Worm (Caenorhabditis elegans) whole organism, L4 larva: Measurements from ENCODE around the gene W03C9.2.

Experiments
- aha-1 ChIP-seq: fragments of 150-350 bp; peaks from one replicate; lab custom pipeline; 2014; ENCODE audit warnings: missing biosample characterization, missing genetic modification characterization
- daf-8 ChIP-seq: fragments of 200-800 bp; sonication (Bioruptor generic); IDR thresholded peaks from 2 replicates; pipeline ENCODE4 v1.3.6; 2022; ENCODE audit warnings: missing genetic modification characterization, missing compliant biosample characterization
- dpl-1 ChIP-seq: fragments of 150-350 bp; optimal IDR thresholded peaks from 2 replicates; lab custom pipeline; 2014; ENCODE audit warnings: missing biosample characterization, missing genetic modification reagents, missing genetic modification characterization
- duxl-1 ChIP-seq: sonication (generic microtip); optimal IDR thresholded peaks from 2 replicates; lab custom pipeline; 2016; ENCODE audit warnings: mild to moderate bottlenecking, missing genetic modification characterization, moderate library complexity, missing compliant biosample characterization; ENCODE audit not compliant: poor library complexity
- fos-1 ChIP-seq: fragments of 150-350 bp; optimal IDR thresholded peaks from 2 replicates; lab custom pipeline; 2014; ENCODE audit warnings: missing biosample characterization, missing genetic modification characterization
- mdl-1 ChIP-seq, 2 experiments: fragments of 150-350 bp in 1 of 2; sonication (generic microtip) in 1 of 2; optimal IDR thresholded peaks; 2 replicates each; lab custom pipeline; 2014 to 2017; ENCODE audit warnings: missing biosample characterization in 2 of 2, missing genetic modification characterization in 2 of 2
- nhr-41 ChIP-seq: fragments of 200-800 bp; sonication (Bioruptor generic); IDR thresholded peaks from 2 replicates; pipeline ENCODE4 v1.3.6; 2022; ENCODE audit warnings: missing genetic modification reagents, missing genetic modification characterization, missing compliant biosample characterization
- nhr-76 ChIP-seq: fragments of 150-350 bp; optimal IDR thresholded peaks from 2 replicates; lab custom pipeline; 2014; ENCODE audit warnings: missing biosample characterization, missing genetic modification characterization
- ztf-11 ChIP-seq: fragments of 150-350 bp; optimal IDR thresholded peaks from 2 replicates; lab custom pipeline; 2014; ENCODE audit warnings: missing biosample characterization, missing genetic modification characterization

DNA sequence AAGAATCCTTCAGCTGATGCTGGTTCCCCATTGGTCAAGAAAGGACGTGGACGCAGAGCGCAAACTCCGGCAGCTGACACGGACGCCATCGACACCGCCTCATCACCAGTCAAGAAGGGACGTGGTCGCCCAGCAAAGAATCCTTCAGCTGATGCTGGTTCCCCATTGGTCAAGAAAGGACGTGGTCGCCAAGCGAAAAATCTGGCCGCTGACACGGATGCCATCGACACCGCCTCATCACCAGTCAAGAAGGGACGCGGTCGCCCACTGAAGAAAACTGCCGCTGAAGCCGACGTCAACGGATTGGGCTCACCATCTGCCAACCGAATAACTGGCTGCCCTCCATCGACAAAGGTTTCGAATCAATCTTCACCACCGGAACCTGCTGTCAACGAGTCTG is 45.2 kb upstream of the W03C9.2 start:
- no peak for TF ChIP-seq duxl-1 (tag; lab: Kevin White, UChicago)
- TF ChIP-seq nhr-76 (tag; lab: Kevin White, UChicago), result no peak
- TF ChIP-seq ztf-11 (tag; lab: Kevin White, UChicago), result no peak
- TF ChIP-seq mdl-1 (tag; optimal IDR thresholded peaks at IDR 0.05; lab: Kevin White, UChicago), result no peak
- TF ChIP-seq aha-1 (tag; lab: Kevin White, UChicago), result no peak
- no peak for TF ChIP-seq daf-8 (GFP tag; lab: Robert Waterston, UW)
- no peak for TF ChIP-seq dpl-1 (GFP tag; lab: Kevin White, UChicago)
- no peak for TF ChIP-seq nhr-41 (GFP tag; lab: Robert Waterston, UW)
- TF ChIP-seq fos-1 (tag; lab: Kevin White, UChicago), result no peak
